Worm (Caenorhabditis elegans) whole organism, late embryonic: ENCODE results near the gene F11D11.21.

Experiments used
- ama-1 ChIP-seq: fragments of 150-350 bp; optimal IDR thresholded peaks from 2 replicates; lab custom pipeline; 2014
- ceh-19 ChIP-seq: fragments of 200-800 bp; sonication (Bioruptor generic); optimal IDR thresholded peaks from 2 replicates; lab custom pipeline; 2018; ENCODE audit warnings: mild to moderate bottlenecking, missing genetic modification characterization, missing compliant biosample characterization
- ceh-2 ChIP-seq: sonication (generic microtip); optimal IDR thresholded peaks from 2 replicates; lab custom pipeline; 2016; ENCODE audit warnings: missing genotype, missing genetic modification characterization, missing compliant biosample characterization
- ceh-31 ChIP-seq: sonication (generic microtip); optimal IDR thresholded peaks from 2 replicates; lab custom pipeline; 2016; ENCODE audit warnings: missing genetic modification characterization, missing compliant biosample characterization
- ets-4 ChIP-seq: sonication (generic microtip); optimal IDR thresholded peaks from 2 replicates; lab custom pipeline; 2016; ENCODE audit warnings: missing genetic modification characterization, missing compliant biosample characterization
- pha-4 ChIP-seq: fragments of 150-350 bp; optimal IDR thresholded peaks from 2 replicates; lab custom pipeline; 2018; ENCODE audit warnings: missing biosample characterization, missing genetic modification reagents, missing genetic modification characterization

- TF ChIP-seq ets-4, result no peak
- no peak for TF ChIP-seq ceh-31
- no peak for TF ChIP-seq ceh-2 (tag; lab: Kevin White, UChicago)
- no peak for TF ChIP-seq ama-1 (lab: Kevin White, UChicago)
- TF ChIP-seq pha-4 (tag; lab: Kevin White, UChicago), result no peak
- no peak for TF ChIP-seq ceh-19
Observed at ce11 chrV:18725858-18726257, 24.5 kb downstream of the F11D11.21 start.
